Worm (Caenorhabditis elegans) whole organism, young adult: ENCODE data around the gene pdi-6.
A peak's percentile ranks its signal among the peaks of the same experiment; 100 is the strongest.

Experiments used
- B0261.1 ChIP-seq: sonication (generic microtip); optimal IDR thresholded peaks from 2 replicates; lab custom pipeline; 2016; ENCODE audit warnings: mild to moderate bottlenecking, missing genetic modification characterization, moderate library complexity, missing compliant biosample characterization
- C06A6.2 ChIP-seq: fragments of 200-800 bp; sonication (Bioruptor generic); conservative IDR thresholded peaks from 2 replicates; pipeline ENCODE4 v1.3.6; 2022; ENCODE audit warnings: missing genetic modification characterization, missing compliant biosample characterization
- F22D6.2 ChIP-seq: sonication (generic microtip); optimal IDR thresholded peaks from 2 replicates; lab custom pipeline; 2016; ENCODE audit warnings: mild to moderate bottlenecking, missing genetic modification characterization, missing compliant biosample characterization
- F23B12.7 ChIP-seq: sonication (generic microtip); optimal IDR thresholded peaks from 2 replicates; lab custom pipeline; 2017; ENCODE audit warnings: missing genetic modification characterization, mild to moderate bottlenecking, missing compliant biosample characterization, antibody characterized with exemption, moderate library complexity; ENCODE audit not compliant: insufficient read depth
- F33H1.4 ChIP-seq: fragments of 200-800 bp; sonication (Bioruptor generic); IDR thresholded peaks from 2 replicates; pipeline ENCODE4 v1.3.6; 2022; ENCODE audit warnings: missing genetic modification reagents, missing genetic modification characterization, missing compliant biosample characterization
- F52B5.7 ChIP-seq: sonication (generic microtip); optimal IDR thresholded peaks from 2 replicates; lab custom pipeline; 2016; ENCODE audit warnings: mild to moderate bottlenecking, missing genetic modification characterization, missing compliant biosample characterization
- K11D2.4 ChIP-seq: fragments of 200-800 bp; sonication (Bioruptor generic); IDR thresholded peaks from 2 replicates; pipeline ENCODE4 v1.3.6; 2022; ENCODE audit warnings: missing genetic modification reagents, missing genetic modification characterization, missing compliant biosample characterization
- T26A5.8 ChIP-seq: sonication (generic microtip); optimal IDR thresholded peaks from 2 replicates; lab custom pipeline; 2016; ENCODE audit warnings: missing genetic modification characterization, missing compliant biosample characterization
- Y53G8AR.9 ChIP-seq: fragments of 200-800 bp; sonication (Bioruptor generic); conservative IDR thresholded peaks from 2 replicates; pipeline ENCODE4 v1.3.6; 2022; ENCODE audit warnings: missing genetic modification reagents, missing genetic modification characterization, missing compliant biosample characterization
- Y67H2A.10 ChIP-seq: fragments of 200-800 bp; sonication (Bioruptor generic); conservative IDR thresholded peaks from 2 replicates; pipeline ENCODE4 v1.3.6; 2022; ENCODE audit warnings: missing genetic modification reagents, missing genetic modification characterization, missing compliant biosample characterization
- Y95B8A.8 ChIP-seq: fragments of 200-800 bp; sonication (Bioruptor generic); IDR thresholded peaks from 2 replicates; pipeline ENCODE4 v1.3.6; 2022; ENCODE audit warnings: missing genetic modification reagents, missing genetic modification characterization, missing compliant biosample characterization
- ZK185.1 ChIP-seq: sonication (generic microtip); optimal IDR thresholded peaks from 2 replicates; lab custom pipeline; 2016; ENCODE audit warnings: mild to moderate bottlenecking, missing genetic modification characterization, missing compliant biosample characterization; ENCODE audit not compliant: poor library complexity, severe bottlenecking
- akir-1 ChIP-seq: fragments of 200-800 bp; sonication (Bioruptor generic); optimal IDR thresholded peaks from 2 replicates; lab custom pipeline; 2018; ENCODE audit warnings: mild to moderate bottlenecking, missing genetic modification characterization, moderate library complexity, missing compliant biosample characterization
- atf-7 ChIP-seq: sonication (generic microtip); optimal IDR thresholded peaks from 2 replicates; lab custom pipeline; 2017; ENCODE audit warnings: mild to moderate bottlenecking, missing genetic modification characterization, missing compliant biosample characterization
- attf-3 ChIP-seq: fragments of 200-800 bp; sonication (Bioruptor generic); conservative IDR thresholded peaks from 2 replicates; pipeline ENCODE4 v1.3.6; 2022; ENCODE audit warnings: missing genetic modification reagents, missing genetic modification characterization, missing compliant biosample characterization
- attf-5 ChIP-seq: fragments of 200-800 bp; sonication (Bioruptor generic); optimal IDR thresholded peaks from 2 replicates; lab custom pipeline; 2018; ENCODE audit warnings: mild to moderate bottlenecking, missing genetic modification characterization, missing compliant biosample characterization
- bed-2 ChIP-seq: fragments of 200-800 bp; sonication (Bioruptor generic); IDR thresholded peaks from 2 replicates; pipeline ENCODE4 v1.3.6; 2022; ENCODE audit warnings: missing genetic modification reagents, missing genetic modification characterization, missing compliant biosample characterization
- ceh-27 ChIP-seq: fragments of 200-800 bp; sonication (Bioruptor generic); optimal IDR thresholded peaks from 2 replicates; lab custom pipeline; 2018; ENCODE audit warnings: mild to moderate bottlenecking, missing genetic modification characterization, moderate library complexity, missing compliant biosample characterization
- ceh-79 ChIP-seq: sonication (generic microtip); optimal IDR thresholded peaks from 2 replicates; lab custom pipeline; 2017; ENCODE audit warnings: mild to moderate bottlenecking, missing genetic modification characterization, missing compliant biosample characterization
- ceh-91 ChIP-seq: fragments of 200-800 bp; sonication (Bioruptor generic); IDR thresholded peaks from 2 replicates; pipeline ENCODE4 v1.3.6; 2022; ENCODE audit warnings: missing genetic modification reagents, missing genetic modification characterization, missing compliant biosample characterization
- dpff-1 ChIP-seq: sonication (generic microtip); optimal IDR thresholded peaks from 2 replicates; lab custom pipeline; 2017; ENCODE audit warnings: mild to moderate bottlenecking, missing genetic modification characterization, missing compliant biosample characterization
- egrh-3 ChIP-seq: fragments of 200-800 bp; sonication (Bioruptor generic); IDR thresholded peaks from 2 replicates; pipeline ENCODE4 v1.3.6; 2022; ENCODE audit warnings: missing genetic modification reagents, missing genetic modification characterization, missing compliant biosample characterization
- ekl-4 ChIP-seq: fragments of 200-800 bp; sonication (Bioruptor generic); IDR thresholded peaks from 2 replicates; pipeline ENCODE4 v1.3.6; 2022; ENCODE audit warnings: missing genetic modification reagents, missing genetic modification characterization, missing compliant biosample characterization
- ets-4 ChIP-seq: fragments of 200-800 bp; sonication (Bioruptor generic); optimal IDR thresholded peaks from 2 replicates; lab custom pipeline; 2018; ENCODE audit warnings: mild to moderate bottlenecking, missing genetic modification characterization, missing compliant biosample characterization
- hmg-1.2 ChIP-seq: fragments of 200-800 bp; sonication (Bioruptor generic); IDR thresholded peaks from 2 replicates; pipeline ENCODE4 v1.3.6; 2022; ENCODE audit warnings: missing genetic modification reagents, missing genetic modification characterization, missing compliant biosample characterization
- hmg-20 ChIP-seq: fragments of 200-800 bp; sonication (Bioruptor generic); IDR thresholded peaks from 2 replicates; pipeline ENCODE4 v1.3.6; 2022; ENCODE audit warnings: missing genetic modification reagents, missing genetic modification characterization, missing compliant biosample characterization
- hsf-1 ChIP-seq: fragments of 200-800 bp; sonication (Bioruptor generic); IDR thresholded peaks from 2 replicates; pipeline ENCODE4 v1.3.6; 2022; ENCODE audit warnings: missing genetic modification reagents, missing genetic modification characterization, missing compliant biosample characterization
- let-526 ChIP-seq: fragments of 200-800 bp; sonication (Bioruptor generic); IDR thresholded peaks from 2 replicates; pipeline ENCODE4 v1.3.6; 2022; ENCODE audit warnings: missing genetic modification reagents, missing genetic modification characterization, missing compliant biosample characterization
- lin-26 ChIP-seq: fragments of 200-800 bp; sonication (Bioruptor generic); IDR thresholded peaks from 2 replicates; pipeline ENCODE4 v1.3.6; 2022; ENCODE audit warnings: missing genetic modification reagents, missing genetic modification characterization, missing compliant biosample characterization
- lin-54 ChIP-seq: fragments of 200-800 bp; sonication (Bioruptor generic); optimal IDR thresholded peaks from 2 replicates; lab custom pipeline; 2018; ENCODE audit warnings: mild to moderate bottlenecking, missing genetic modification characterization, missing compliant biosample characterization
- mcd-1 ChIP-seq: fragments of 200-800 bp; sonication (Bioruptor generic); IDR thresholded peaks from 2 replicates; pipeline ENCODE4 v1.3.6; 2022; ENCODE audit warnings: missing genetic modification reagents, missing genetic modification characterization, missing compliant biosample characterization
- nfyb-1 ChIP-seq: fragments of 200-800 bp; sonication (Bioruptor generic); IDR thresholded peaks from 2 replicates; pipeline ENCODE4 v1.3.6; 2022; ENCODE audit warnings: missing genetic modification reagents, missing genetic modification characterization, missing compliant biosample characterization
- nhr-80 ChIP-seq: sonication (generic microtip); optimal IDR thresholded peaks from 2 replicates; lab custom pipeline; 2016; ENCODE audit warnings: missing genetic modification characterization, missing compliant biosample characterization
- pbrm-1 ChIP-seq: fragments of 200-800 bp; sonication (Bioruptor generic); IDR thresholded peaks from 2 replicates; pipeline ENCODE4 v1.3.6; 2022; ENCODE audit warnings: missing genetic modification reagents, missing genetic modification characterization, missing compliant biosample characterization
- pha-4 ChIP-seq: fragments of 150-350 bp; sonication (generic microtip); optimal IDR thresholded peaks from 2 replicates; lab custom pipeline; 2014; ENCODE audit warnings: missing biosample characterization, missing genetic modification reagents, missing genetic modification characterization
- rcor-1 ChIP-seq: fragments of 200-800 bp; sonication (Bioruptor generic); IDR thresholded peaks from 2 replicates; pipeline ENCODE4 v1.3.6; 2022; ENCODE audit warnings: missing genetic modification reagents, missing genetic modification characterization, missing compliant biosample characterization
- rpc-1 ChIP-seq, 2 experiments: fragments of 150-350 bp in 1 of 2; sonication (generic microtip) in 1 of 2; optimal IDR thresholded peaks; 2 replicates each; lab custom pipeline; 2014 to 2018; ENCODE audit warnings: missing biosample characterization in 1 of 2, missing genetic modification characterization in 1 of 2, missing genetic modification reagents in 1 of 2, missing genotype in 1 of 2
- sdz-38 ChIP-seq: sonication (generic microtip); optimal IDR thresholded peaks from 2 replicates; lab custom pipeline; 2016; ENCODE audit warnings: missing genotype, missing genetic modification characterization, missing compliant biosample characterization
- somi-1 ChIP-seq: fragments of 200-800 bp; sonication (Bioruptor generic); optimal IDR thresholded peaks from 2 replicates; lab custom pipeline; 2018; ENCODE audit warnings: mild to moderate bottlenecking, missing genetic modification characterization, missing compliant biosample characterization
- sptf-2 ChIP-seq: fragments of 200-800 bp; sonication (Bioruptor generic); optimal IDR thresholded peaks from 2 replicates; lab custom pipeline; 2018; ENCODE audit warnings: mild to moderate bottlenecking, missing genetic modification characterization, missing compliant biosample characterization
- tlf-1 ChIP-seq: fragments of 200-800 bp; sonication (Bioruptor generic); optimal IDR thresholded peaks from 2 replicates; lab custom pipeline; 2018; ENCODE audit warnings: mild to moderate bottlenecking, missing genetic modification characterization, missing compliant biosample characterization
- zfh-2 ChIP-seq: fragments of 200-800 bp; sonication (Bioruptor generic); conservative IDR thresholded peaks from 2 replicates; pipeline ENCODE4 v1.3.6; 2022; ENCODE audit warnings: missing genetic modification reagents, missing genetic modification characterization, missing compliant biosample characterization
- zim-3 ChIP-seq: sonication (generic microtip); optimal IDR thresholded peaks from 2 replicates; lab custom pipeline; 2017; ENCODE audit warnings: mild to moderate bottlenecking, missing genetic modification characterization, moderate library complexity, missing compliant biosample characterization
- ztf-18 ChIP-seq: sonication (generic microtip); optimal IDR thresholded peaks from 2 replicates; lab custom pipeline; 2016; ENCODE audit warnings: missing genotype, mild to moderate bottlenecking, missing genetic modification characterization, missing compliant biosample characterization
- ztf-22 ChIP-seq: fragments of 200-800 bp; sonication (Bioruptor generic); optimal IDR thresholded peaks from 2 replicates; lab custom pipeline; 2018; ENCODE audit warnings: mild to moderate bottlenecking, missing genetic modification characterization, moderate library complexity, missing compliant biosample characterization
- ztf-28 ChIP-seq: fragments of 200-800 bp; sonication (Bioruptor generic); IDR thresholded peaks from 2 replicates; pipeline ENCODE4 v1.3.6; 2022; ENCODE audit warnings: missing genetic modification reagents, missing genetic modification characterization, missing compliant biosample characterization
- ztf-3 ChIP-seq: fragments of 200-800 bp; sonication (Bioruptor generic); optimal IDR thresholded peaks from 2 replicates; lab custom pipeline; 2018; ENCODE audit warnings: mild to moderate bottlenecking, missing genetic modification characterization, missing compliant biosample characterization
- ztf-6 ChIP-seq: fragments of 200-800 bp; sonication (Bioruptor generic); IDR thresholded peaks from 2 replicates; pipeline ENCODE4 v1.3.6; 2022; ENCODE audit warnings: missing genetic modification reagents, missing genetic modification characterization, missing compliant biosample characterization

pdi-6 gene

ce11 chrX:7068400-7068799 lies at the start of gene pdi-6:
Gene pdi-6, minus strand, starts transcription at chrX:7068563.
- TF ChIP-seq attf-5 (GFP tag; lab: Kevin White, UChicago) (peak; percentile 92), sdz-38 (tag; lab: Kevin White, UChicago) (no peak), ztf-6 (GFP tag; lab: Robert Waterston, UW) (peak; percentile 25; the same call in 1 of the 2 replicates), ceh-79 (tag; lab: Kevin White, UChicago) (no peak), atf-7 (tag; lab: Kevin White, UChicago) (peak; percentile 52), ceh-91 (GFP tag; lab: Robert Waterston, UW) (0 out of 2 replicates have a peak, but pooled peaks have one; percentile 19), F22D6.2 (tag; lab: Kevin White, UChicago) (peak; percentile 38), rcor-1 (GFP tag; lab: Robert Waterston, UW) (peak; percentile 43; the same call in 1 of the 2 replicates), hmg-1.2 (peak; percentile 62; the same call in 1 of the 2 replicates), ztf-22 (GFP tag; lab: Kevin White, UChicago) (peak; percentile 15), hmg-20 (GFP tag; lab: Robert Waterston, UW) (0 out of 2 replicates have a peak, but pooled peaks have one; percentile 4), F52B5.7 (tag; lab: Kevin White, UChicago) (no peak), B0261.1 (tag; lab: Kevin White, UChicago) (peak; percentile 14), nfyb-1 (GFP tag; lab: Robert Waterston, UW) (peak; percentile 100), ztf-28 (GFP tag; lab: Robert Waterston, UW) (0 out of 2 replicates have a peak, but pooled peaks have one; percentile 52), somi-1 (peak; percentile 50), Y53G8AR.9 (GFP tag; lab: Robert Waterston, UW) (peak; percentile 71), ekl-4 (peak; percentile 20; the same call in 1 of the 2 replicates), T26A5.8 (tag; lab: Kevin White, UChicago) (no peak), sptf-2 (GFP tag; lab: Kevin White, UChicago) (peak; percentile 43), hsf-1 (GFP tag; lab: Robert Waterston, UW) (no peak), tlf-1 (GFP tag; lab: Kevin White, UChicago) (peak; percentile 55), dpff-1 (tag; lab: Kevin White, UChicago) (no peak), mcd-1 (GFP tag; lab: Robert Waterston, UW) (peak; percentile 98), akir-1 (GFP tag; lab: Kevin White, UChicago) (peak; percentile 30), bed-2 (GFP tag; lab: Robert Waterston, UW) (0 out of 2 replicates have a peak, but pooled peaks have one; percentile 16), lin-26 (GFP tag; lab: Robert Waterston, UW) (0 out of 2 replicates have a peak, but pooled peaks have one; percentile 22), ZK185.1 (tag; lab: Kevin White, UChicago) (peak; percentile 79), nhr-80 (tag; lab: Kevin White, UChicago) (peak; percentile 96), ztf-18 (tag; lab: Kevin White, UChicago) (peak; percentile 65), ets-4 (GFP tag; lab: Kevin White, UChicago) (peak; percentile 87), rpc-1 (optimal IDR thresholded peaks at IDR 0.05; lab: Kevin White, UChicago) (no peak), rpc-1 (tag; optimal IDR thresholded peaks at IDR 0.05; lab: Kevin White, UChicago) (no peak), zfh-2 (GFP tag; lab: Robert Waterston, UW) (peak; percentile 94), F33H1.4 (GFP tag; lab: Robert Waterston, UW) (peak; percentile 16; the same call in 1 of the 2 replicates), pbrm-1 (GFP tag; lab: Robert Waterston, UW) (peak; percentile 85; the same call in 1 of the 2 replicates), attf-3 (GFP tag; lab: Robert Waterston, UW) (0 out of 2 replicates have a peak, but pooled peaks have one; percentile 10), lin-54 (peak; percentile 43), let-526 (GFP tag; lab: Robert Waterston, UW) (peak; percentile 86), C06A6.2 (peak; percentile 68), zim-3 (tag; lab: Kevin White, UChicago) (no peak), F23B12.7 (tag; lab: Kevin White, UChicago) (peak; percentile 14), ceh-27 (peak; percentile 92), Y67H2A.10 (GFP tag; lab: Robert Waterston, UW) (0 out of 2 replicates have a peak, but pooled peaks have one; percentile 14), Y95B8A.8 (no peak), pha-4 (tag; lab: Kevin White, UChicago) (peak; percentile 41), K11D2.4 (GFP tag; lab: Robert Waterston, UW) (peak; percentile 84), ztf-3 (GFP tag; lab: Kevin White, UChicago) (no peak), egrh-3 (GFP tag; lab: Robert Waterston, UW) (peak; percentile 45; the same call in 1 of the 2 replicates)
